Fruit fly (Drosophila melanogaster): Measurements from ENCODE around the gene MED31.

The MED31 gene

dm6 chr3R:4663068-4663467, 21.3 kb downstream of the MED31 start (continued):
- TF ChIP-seq scrt (GFP tag; optimal IDR thresholded peaks at IDR 0.05), result peak; percentile 67
- TF ChIP-seq CG10543 (GFP tag; optimal IDR thresholded peaks at IDR 0.05), result no peak
- TF ChIP-seq CG10274 (GFP tag; optimal IDR thresholded peaks at IDR 0.05), result peak; percentile 16
- peak; percentile 79 for TF ChIP-seq pnt (GFP tag; optimal IDR thresholded peaks at IDR 0.05)
- TF ChIP-seq nmo (GFP tag; optimal IDR thresholded peaks at IDR 0.05), result peak; percentile 62
- peak; percentile 3 for TF ChIP-seq gcm2 (GFP tag; optimal IDR thresholded peaks at IDR 0.05)
- TF ChIP-seq CG9797 (GFP tag; optimal IDR thresholded peaks at IDR 0.05), result no peak
- peak; percentile 73 for TF ChIP-seq CG18764 (GFP tag; optimal IDR thresholded peaks at IDR 0.05)
- peak; percentile 72 for TF ChIP-seq CG32532 (GFP tag; IDR thresholded peaks at IDR 0.05)
- TF ChIP-seq otp (GFP tag; IDR thresholded peaks at IDR 0.05), result peak; percentile 74; the same call in 2 of the 3 replicates
- peak; percentile 32 for TF ChIP-seq CG17186 (GFP tag; optimal IDR thresholded peaks at IDR 0.05)
- peak; percentile 56 for TF ChIP-seq CG13296 (GFP tag; optimal IDR thresholded peaks at IDR 0.05)
- TF ChIP-seq MBD-R2 (GFP tag; IDR thresholded peaks at IDR 0.05), result peak; percentile 28; the same call in 1 of the 2 replicates
- TF ChIP-seq lab (GFP tag; optimal IDR thresholded peaks at IDR 0.05), result peak; percentile 81
- peak; percentile 77 for TF ChIP-seq ranshi (GFP tag; IDR thresholded peaks at IDR 0.05)
- no peak for TF ChIP-seq CG9609 (GFP tag; optimal IDR thresholded peaks at IDR 0.05)
- TF ChIP-seq MESR4 (GFP tag; optimal IDR thresholded peaks at IDR 0.05), result no peak
- no peak for TF ChIP-seq wdn (GFP tag; IDR thresholded peaks at IDR 0.05)
- peak; percentile 49 for TF ChIP-seq CG15601 (tag; optimal IDR thresholded peaks at IDR 0.05)
- TF ChIP-seq CG2129 (GFP tag; IDR thresholded peaks at IDR 0.05; ENCODE audit: partially characterized antibody), result no peak
- TF ChIP-seq sqz (GFP tag; optimal IDR thresholded peaks at IDR 0.05), result peak; percentile 32
- TF ChIP-seq CG13123 (GFP tag; optimal IDR thresholded peaks at IDR 0.05), result no peak
- TF ChIP-seq Dll (GFP tag; IDR thresholded peaks at IDR 0.05; ENCODE audit: partially characterized antibody), result no peak
- TF ChIP-seq CG4282 (GFP tag; optimal IDR thresholded peaks at IDR 0.05), result no peak
- TF ChIP-seq Ets65A (GFP tag), result peak; percentile 95
- TF ChIP-seq lmd (GFP tag; IDR thresholded peaks at IDR 0.05), result peak; percentile 77
- TF ChIP-seq CG30403 (GFP tag; optimal IDR thresholded peaks at IDR 0.05), result peak; percentile 81
- TF ChIP-seq salm (tag; optimal IDR thresholded peaks at IDR 0.05), result peak; percentile 59
- peak; percentile 51 for TF ChIP-seq CG9817 (tag; optimal IDR thresholded peaks at IDR 0.05)
- peak; percentile 63 for TF ChIP-seq wor (GFP tag; IDR thresholded peaks at IDR 0.05)
- TF ChIP-seq Dip3 (GFP tag; optimal IDR thresholded peaks at IDR 0.05), result peak; percentile 23
- no peak for TF ChIP-seq bbx (GFP tag; IDR thresholded peaks at IDR 0.05; ENCODE audit: partially characterized antibody)
- no peak for TF ChIP-seq Adf1 (GFP tag; IDR thresholded peaks at IDR 0.05)
- TF ChIP-seq Sox102F (GFP tag; optimal IDR thresholded peaks at IDR 0.05), result peak; percentile 80
- peak; percentile 87 for TF ChIP-seq CG1024 (GFP tag; IDR thresholded peaks at IDR 0.05)
- no peak for TF ChIP-seq crol (GFP tag; IDR thresholded peaks at IDR 0.05)
- TF ChIP-seq psq (GFP tag; optimal IDR thresholded peaks at IDR 0.05), result no peak
- TF ChIP-seq maf-S (GFP tag; optimal IDR thresholded peaks at IDR 0.05), result peak; percentile 40
- TF ChIP-seq CG6813 (GFP tag; optimal IDR thresholded peaks at IDR 0.05), result peak; percentile 75
- TF ChIP-seq CG18599 (GFP tag; optimal IDR thresholded peaks at IDR 0.05), result peak; percentile 77
- peak; percentile 78; the same call in 2 of the 3 replicates for TF ChIP-seq H15 (GFP tag; IDR thresholded peaks at IDR 0.05)
- TF ChIP-seq CG10959 (GFP tag; IDR thresholded peaks at IDR 0.05), result peak; percentile 92
- peak; percentile 25 for TF ChIP-seq her (GFP tag; optimal IDR thresholded peaks at IDR 0.05)
- peak; percentile 82 for TF ChIP-seq nerfin-1 (tag; optimal IDR thresholded peaks at IDR 0.05)
- TF ChIP-seq pros (GFP tag; optimal IDR thresholded peaks at IDR 0.05), result peak; percentile 15
- no peak for TF ChIP-seq tna (GFP tag; IDR thresholded peaks at IDR 0.05; ENCODE audit: partially characterized antibody)
- TF ChIP-seq NFAT (GFP tag; IDR thresholded peaks at IDR 0.05), result no peak
- peak; percentile 59 for TF ChIP-seq az2 (GFP tag; optimal IDR thresholded peaks at IDR 0.05)
- no peak for TF ChIP-seq luna (GFP tag; optimal IDR thresholded peaks at IDR 0.05)
- 0 out of 2 replicates have a peak, but pooled peaks have one; percentile 4 for TF ChIP-seq CG9932 (GFP tag; IDR thresholded peaks at IDR 0.05)
- peak; percentile 50; the same call in 1 of the 2 replicates for TF ChIP-seq CG6272 (GFP tag; IDR thresholded peaks at IDR 0.05)
